Fruit fly (Drosophila melanogaster): ENCODE results near the gene Ddrgk1.
A peak's percentile ranks its signal among the peaks of the same experiment; 100 is the strongest.

The Ddrgk1 gene

DNA sequence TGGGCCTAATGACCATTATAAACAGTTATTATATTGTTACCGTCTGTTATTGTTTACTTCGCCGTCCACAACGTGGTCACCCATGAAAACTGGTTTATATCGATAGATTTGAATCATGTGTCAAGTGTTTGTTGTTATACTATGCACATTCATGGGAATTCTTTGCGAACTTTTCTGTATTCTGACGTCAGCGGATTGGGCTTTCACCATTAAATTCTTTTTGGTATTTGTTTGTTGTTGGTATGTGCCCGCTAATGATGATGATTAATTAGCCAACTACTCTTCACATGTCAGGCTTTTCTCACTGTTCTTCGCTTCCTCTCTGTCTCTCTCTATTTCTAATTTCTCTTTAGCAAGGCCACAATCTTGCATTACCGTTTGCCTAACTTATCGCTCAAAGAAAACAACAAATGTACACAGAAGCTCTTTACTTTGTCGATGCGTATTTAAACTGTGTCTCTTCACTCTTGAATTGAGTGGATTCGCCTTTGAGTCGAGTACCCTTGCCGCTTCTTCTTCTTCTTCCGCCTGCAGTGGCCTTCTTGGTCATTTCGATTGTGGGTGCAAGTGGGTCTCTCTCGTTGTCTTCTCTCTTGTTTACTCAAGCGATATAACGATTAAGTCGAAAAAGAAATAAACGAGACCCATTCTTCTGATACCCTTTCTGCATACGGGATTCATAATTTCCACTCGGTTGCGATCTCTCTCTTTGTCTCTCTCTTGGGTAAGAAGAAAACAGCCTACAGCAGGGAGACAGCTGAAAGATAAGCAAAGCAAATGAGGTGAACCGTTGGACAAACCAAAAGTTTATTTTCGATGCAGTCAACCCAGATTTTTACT lies 11.0 kb upstream of the Ddrgk1 start (continued):
- no peak for TF ChIP-seq repo (GFP tag; optimal IDR thresholded peaks at IDR 0.05)
- TF ChIP-seq dysf (GFP tag; IDR thresholded peaks at IDR 0.05) = no peak
- no peak for TF ChIP-seq croc (GFP tag; conservative IDR thresholded peaks at IDR 0.05)
- no peak for TF ChIP-seq HmgD (GFP tag; optimal IDR thresholded peaks at IDR 0.05)
- peak; percentile 25 for TF ChIP-seq grn (GFP tag; optimal IDR thresholded peaks at IDR 0.05)
- peak; percentile 82 for TF ChIP-seq CG2202 (tag; optimal IDR thresholded peaks at IDR 0.05)
- no peak for TF ChIP-seq D19B (GFP tag; optimal IDR thresholded peaks at IDR 0.05)
- TF ChIP-seq Atf6 (GFP tag; IDR thresholded peaks at IDR 0.05) = peak; percentile 22; the same call in 1 of the 2 replicates
- no peak for TF ChIP-seq Ets97D (GFP tag; optimal IDR thresholded peaks at IDR 0.05)
- no peak for TF ChIP-seq usp (GFP tag; optimal IDR thresholded peaks at IDR 0.05)
- no peak for TF ChIP-seq pzg (GFP tag; optimal IDR thresholded peaks at IDR 0.05)
- TF ChIP-seq klu (GFP tag; IDR thresholded peaks at IDR 0.05) = no peak
- no peak for TF ChIP-seq inv (GFP tag; IDR thresholded peaks at IDR 0.05; ENCODE audit: partially characterized antibody)
- TF ChIP-seq CG9797 (GFP tag; optimal IDR thresholded peaks at IDR 0.05) = no peak
- TF ChIP-seq CG34422 (GFP tag; IDR thresholded peaks at IDR 0.05) = no peak
- no peak for TF ChIP-seq Ssrp (tag; optimal IDR thresholded peaks at IDR 0.05)
- no peak for TF ChIP-seq CG4854 (GFP tag; optimal IDR thresholded peaks at IDR 0.05)
- peak; percentile 45 for TF ChIP-seq PHDP (tag; optimal IDR thresholded peaks at IDR 0.05)
- TF ChIP-seq CG18619 (GFP tag; optimal IDR thresholded peaks at IDR 0.05) = no peak
- TF ChIP-seq tx (GFP tag; optimal IDR thresholded peaks at IDR 0.05) = no peak
- no peak for TF ChIP-seq lov (optimal IDR thresholded peaks at IDR 0.05)
- 0 out of 3 replicates have a peak, but pooled peaks have one; percentile 72 for TF ChIP-seq lov (GFP tag; IDR thresholded peaks at IDR 0.05)
- TF ChIP-seq Sry-δ (GFP tag; optimal IDR thresholded peaks at IDR 0.05) = no peak
- TF ChIP-seq CG6854 (GFP tag; optimal IDR thresholded peaks at IDR 0.05) = peak; percentile 58
- peak; percentile 9 for TF ChIP-seq Mes4 (GFP tag; optimal IDR thresholded peaks at IDR 0.05)
- TF ChIP-seq Dip3 (GFP tag; optimal IDR thresholded peaks at IDR 0.05) = no peak
- TF ChIP-seq YL-1 (GFP tag; optimal IDR thresholded peaks at IDR 0.05) = peak; percentile 15
- TF ChIP-seq pros (GFP tag; optimal IDR thresholded peaks at IDR 0.05) = peak; percentile 92
- TF ChIP-seq nerfin-1 (tag; optimal IDR thresholded peaks at IDR 0.05) = peak; percentile 90
- TF ChIP-seq Bgb (GFP tag; IDR thresholded peaks at IDR 0.05; ENCODE audit: partially characterized antibody) = no peak; the same call in 1 of the 2 replicates
- TF ChIP-seq vnd (GFP tag; IDR thresholded peaks at IDR 0.05; ENCODE audit: partially characterized antibody) = no peak
- TF ChIP-seq CG33557 (GFP tag; optimal IDR thresholded peaks at IDR 0.05) = peak; percentile 95
- TF ChIP-seq nmo (GFP tag; optimal IDR thresholded peaks at IDR 0.05) = no peak
- TF ChIP-seq bcd (GFP tag; optimal IDR thresholded peaks at IDR 0.05) = no peak
- TF ChIP-seq CG12236 (GFP tag; optimal IDR thresholded peaks at IDR 0.05) = peak; percentile 30
- peak in 1 of 2 experiments; percentile 37 for TF ChIP-seq insv (GFP tag; optimal IDR thresholded peaks at IDR 0.05)
- TF ChIP-seq CG4360 (GFP tag; IDR thresholded peaks at IDR 0.05) = peak; percentile 64; the same call in 1 of the 2 replicates
- no peak for TF ChIP-seq CG10462 (GFP tag; optimal IDR thresholded peaks at IDR 0.05)
- TF ChIP-seq CG10654 (GFP tag; optimal IDR thresholded peaks at IDR 0.05) = no peak
- peak; percentile 73 for TF ChIP-seq CG7745 (tag; optimal IDR thresholded peaks at IDR 0.05)
- TF ChIP-seq en (GFP tag; optimal IDR thresholded peaks at IDR 0.05) = no peak
- no peak for TF ChIP-seq CG8290 (GFP tag; optimal IDR thresholded peaks at IDR 0.05)
- TF ChIP-seq CG8290 (tag; optimal IDR thresholded peaks at IDR 0.05) = peak in 1 of 2 experiments; percentile 97
- TF ChIP-seq CG13287 (GFP tag; IDR thresholded peaks at IDR 0.05; ENCODE audit: partially characterized antibody) = no peak
- TF ChIP-seq slbo (GFP tag; IDR thresholded peaks at IDR 0.05) = no peak
- TF ChIP-seq hkb (optimal IDR thresholded peaks at IDR 0.05) = no peak
- TF ChIP-seq hkb (GFP tag; IDR thresholded peaks at IDR 0.05) = peak; percentile 76
- TF ChIP-seq Optix (GFP tag; IDR thresholded peaks at IDR 0.05) = no peak
- no peak for TF ChIP-seq CG9727 (GFP tag; optimal IDR thresholded peaks at IDR 0.05)
- TF ChIP-seq scrt (GFP tag; optimal IDR thresholded peaks at IDR 0.05) = no peak
